Worm (Caenorhabditis elegans) whole organism, young adult: ENCODE results near the gene ccch-1.

ENCODE experiments used
- B0019.2 ChIP-seq: fragments of 200-800 bp; sonication (Bioruptor generic); conservative IDR thresholded peaks from 2 replicates; pipeline ENCODE4 v1.3.6; 2022; ENCODE audit warnings: missing genetic modification reagents, missing genetic modification characterization, missing compliant biosample characterization
- B0035.1 ChIP-seq: sonication (generic microtip); optimal IDR thresholded peaks from 2 replicates; lab custom pipeline; 2016; ENCODE audit warnings: missing genetic modification characterization, mild to moderate bottlenecking, missing compliant biosample characterization, missing genotype, missing genetic modification reagents
- B0336.3 ChIP-seq: fragments of 200-800 bp; sonication (Bioruptor generic); IDR thresholded peaks from 2 replicates; pipeline ENCODE4 v1.3.6; 2022; ENCODE audit warnings: missing genetic modification characterization, missing compliant biosample characterization
- D2030.7 ChIP-seq: fragments of 200-800 bp; sonication (Bioruptor generic); IDR thresholded peaks from 2 replicates; pipeline ENCODE4 v1.3.6; 2022; ENCODE audit warnings: missing genetic modification reagents, missing genetic modification characterization, missing compliant biosample characterization
- F23B12.7 ChIP-seq: sonication (generic microtip); optimal IDR thresholded peaks from 2 replicates; lab custom pipeline; 2017; ENCODE audit warnings: missing genetic modification characterization, mild to moderate bottlenecking, missing compliant biosample characterization, antibody characterized with exemption, moderate library complexity; ENCODE audit not compliant: insufficient read depth
- F33H1.4 ChIP-seq: fragments of 200-800 bp; sonication (Bioruptor generic); IDR thresholded peaks from 2 replicates; pipeline ENCODE4 v1.3.6; 2022; ENCODE audit warnings: missing genetic modification reagents, missing genetic modification characterization, missing compliant biosample characterization
- F39B2.1 ChIP-seq: fragments of 200-800 bp; sonication (Bioruptor generic); IDR thresholded peaks from 2 replicates; pipeline ENCODE4 v1.3.6; 2022; ENCODE audit warnings: missing genetic modification reagents, missing genetic modification characterization, missing compliant biosample characterization
- F49E8.2 ChIP-seq: sonication (generic microtip); optimal IDR thresholded peaks from 3 replicates; lab custom pipeline; 2017; ENCODE audit warnings: missing genetic modification characterization, mild to moderate bottlenecking, missing compliant biosample characterization, antibody characterized with exemption, moderate library complexity; ENCODE audit not compliant: insufficient read depth
- akir-1 ChIP-seq: fragments of 200-800 bp; sonication (Bioruptor generic); optimal IDR thresholded peaks from 2 replicates; lab custom pipeline; 2018; ENCODE audit warnings: mild to moderate bottlenecking, missing genetic modification characterization, moderate library complexity, missing compliant biosample characterization
- ama-1 ChIP-seq, 3 experiments: fragments of 150-350 bp in 1 of 3; sonication (generic microtip) in 2 of 3; optimal IDR thresholded peaks; 2 replicates each; lab custom pipeline; 2014 to 2018; ENCODE audit warnings: missing biosample characterization in 2 of 3, missing genetic modification characterization in 2 of 3, missing genetic modification reagents in 2 of 3
- aptf-2 ChIP-seq: fragments of 200-800 bp; sonication (Bioruptor generic); conservative IDR thresholded peaks from 2 replicates; pipeline ENCODE4 v1.3.6; 2022; ENCODE audit warnings: missing genetic modification reagents, missing genetic modification characterization, missing compliant biosample characterization
- athp-1 ChIP-seq: sonication (generic microtip); optimal IDR thresholded peaks from 2 replicates; lab custom pipeline; 2017; ENCODE audit warnings: mild to moderate bottlenecking, missing genetic modification characterization, missing compliant biosample characterization
- attf-3 ChIP-seq: fragments of 200-800 bp; sonication (Bioruptor generic); conservative IDR thresholded peaks from 2 replicates; pipeline ENCODE4 v1.3.6; 2022; ENCODE audit warnings: missing genetic modification reagents, missing genetic modification characterization, missing compliant biosample characterization
- bed-2 ChIP-seq: fragments of 200-800 bp; sonication (Bioruptor generic); IDR thresholded peaks from 2 replicates; pipeline ENCODE4 v1.3.6; 2022; ENCODE audit warnings: missing genetic modification reagents, missing genetic modification characterization, missing compliant biosample characterization
- cebp-1 ChIP-seq, 2 experiments: fragments of 200-800 bp in 1 of 2; sonication (Bioruptor generic) in 1 of 2; sonication (generic microtip) in 1 of 2; IDR thresholded peaks in 1 of 2; optimal IDR thresholded peaks in 1 of 2; 2 replicates each; pipeline versions ENCODE4 v1.3.6 to Lab custom; 2017 to 2022; ENCODE audit warnings: missing compliant biosample characterization in 2 of 2, missing genetic modification characterization in 2 of 2, mild to moderate bottlenecking in 1 of 2, missing genetic modification reagents in 1 of 2, moderate library complexity in 1 of 2
- ceh-40 ChIP-seq: fragments of 200-800 bp; sonication (Bioruptor generic); IDR thresholded peaks from 2 replicates; pipeline ENCODE4 v1.3.6; 2022; ENCODE audit warnings: missing genetic modification characterization, missing compliant biosample characterization
- ceh-91 ChIP-seq: fragments of 200-800 bp; sonication (Bioruptor generic); IDR thresholded peaks from 2 replicates; pipeline ENCODE4 v1.3.6; 2022; ENCODE audit warnings: missing genetic modification reagents, missing genetic modification characterization, missing compliant biosample characterization
- dox-1 ChIP-seq: fragments of 200-800 bp; sonication (Bioruptor generic); IDR thresholded peaks from 2 replicates; pipeline ENCODE4 v1.3.6; 2022; ENCODE audit warnings: missing genetic modification reagents, missing genetic modification characterization, missing compliant biosample characterization
- dpl-1 ChIP-seq: fragments of 150-350 bp; optimal IDR thresholded peaks from 2 replicates; lab custom pipeline; 2014; ENCODE audit warnings: missing biosample characterization, missing genetic modification reagents, missing genetic modification characterization
- egl-44 ChIP-seq: fragments of 200-800 bp; sonication (Bioruptor generic); IDR thresholded peaks from 2 replicates; pipeline ENCODE4 v1.3.6; 2022; ENCODE audit warnings: missing genetic modification reagents, missing genetic modification characterization, missing compliant biosample characterization
- hmg-20 ChIP-seq: fragments of 200-800 bp; sonication (Bioruptor generic); IDR thresholded peaks from 2 replicates; pipeline ENCODE4 v1.3.6; 2022; ENCODE audit warnings: missing genetic modification reagents, missing genetic modification characterization, missing compliant biosample characterization
- hrde-1 ChIP-seq: sonication (generic microtip); optimal IDR thresholded peaks from 2 replicates; lab custom pipeline; 2016; ENCODE audit warnings: missing genetic modification characterization, mild to moderate bottlenecking, missing compliant biosample characterization, moderate library complexity, missing genotype, missing genetic modification reagents, borderline replicate concordance
- let-607 ChIP-seq, 2 experiments: fragments of 200-800 bp in 1 of 2; sonication (Bioruptor generic) in 1 of 2; sonication (generic microtip) in 1 of 2; optimal IDR thresholded peaks; 2 replicates each; lab custom pipeline; 2016 to 2018; ENCODE audit warnings: mild to moderate bottlenecking in 2 of 2, missing compliant biosample characterization in 2 of 2, missing genetic modification characterization in 2 of 2, moderate library complexity in 2 of 2, missing genotype in 1 of 2
- lin-26 ChIP-seq: fragments of 200-800 bp; sonication (Bioruptor generic); IDR thresholded peaks from 2 replicates; pipeline ENCODE4 v1.3.6; 2022; ENCODE audit warnings: missing genetic modification reagents, missing genetic modification characterization, missing compliant biosample characterization
- lin-35 ChIP-seq, 3 experiments: fragments of 150-350 bp in 2 of 3; sonication (generic microtip) in 1 of 3; optimal IDR thresholded peaks; 2 replicates each; lab custom pipeline; 2014 to 2018; ENCODE audit warnings: missing biosample characterization in 3 of 3, missing genetic modification characterization in 3 of 3, missing genetic modification reagents in 3 of 3
- lin-40 ChIP-seq: sonication (generic microtip); optimal IDR thresholded peaks from 2 replicates; lab custom pipeline; 2016; ENCODE audit warnings: missing genetic modification characterization, mild to moderate bottlenecking, missing compliant biosample characterization, missing genotype, missing genetic modification reagents
- lin-54 ChIP-seq: fragments of 200-800 bp; sonication (Bioruptor generic); optimal IDR thresholded peaks from 2 replicates; lab custom pipeline; 2018; ENCODE audit warnings: mild to moderate bottlenecking, missing genetic modification characterization, missing compliant biosample characterization
- lir-1 ChIP-seq: fragments of 200-800 bp; sonication (Bioruptor generic); conservative IDR thresholded peaks from 2 replicates; pipeline ENCODE4 v1.3.6; 2022; ENCODE audit warnings: missing genetic modification reagents, missing genetic modification characterization, missing compliant biosample characterization
- lsl-1 ChIP-seq: fragments of 200-800 bp; sonication (Bioruptor generic); optimal IDR thresholded peaks from 2 replicates; lab custom pipeline; 2018; ENCODE audit warnings: mild to moderate bottlenecking, missing genetic modification characterization, moderate library complexity, missing compliant biosample characterization
- lsy-27 ChIP-seq: sonication (generic microtip); optimal IDR thresholded peaks from 2 replicates; lab custom pipeline; 2017; ENCODE audit warnings: missing genetic modification characterization, mild to moderate bottlenecking, missing compliant biosample characterization, antibody characterized with exemption, missing genotype, borderline replicate concordance; ENCODE audit not compliant: insufficient read depth
- madf-10 ChIP-seq: sonication (generic microtip); optimal IDR thresholded peaks from 2 replicates; lab custom pipeline; 2016; ENCODE audit warnings: mild to moderate bottlenecking, missing genetic modification characterization, missing compliant biosample characterization
- madf-3 ChIP-seq: fragments of 200-800 bp; sonication (Bioruptor generic); IDR thresholded peaks from 2 replicates; pipeline ENCODE4 v1.3.6; 2022; ENCODE audit warnings: missing genetic modification reagents, missing genetic modification characterization, missing compliant biosample characterization
- madf-8 ChIP-seq: fragments of 200-800 bp; sonication (Bioruptor generic); conservative IDR thresholded peaks from 2 replicates; pipeline ENCODE4 v1.3.6; 2022; ENCODE audit warnings: missing genetic modification reagents, missing genetic modification characterization, missing compliant biosample characterization
- mcd-1 ChIP-seq: fragments of 200-800 bp; sonication (Bioruptor generic); IDR thresholded peaks from 2 replicates; pipeline ENCODE4 v1.3.6; 2022; ENCODE audit warnings: missing genetic modification reagents, missing genetic modification characterization, missing compliant biosample characterization
- nhr-179 ChIP-seq: sonication (generic microtip); optimal IDR thresholded peaks from 2 replicates; lab custom pipeline; 2016; ENCODE audit warnings: mild to moderate bottlenecking, missing genetic modification characterization, missing compliant biosample characterization
- nhr-80 ChIP-seq: sonication (generic microtip); optimal IDR thresholded peaks from 2 replicates; lab custom pipeline; 2016; ENCODE audit warnings: missing genetic modification characterization, missing compliant biosample characterization
- rcor-1 ChIP-seq: fragments of 200-800 bp; sonication (Bioruptor generic); IDR thresholded peaks from 2 replicates; pipeline ENCODE4 v1.3.6; 2022; ENCODE audit warnings: missing genetic modification reagents, missing genetic modification characterization, missing compliant biosample characterization
- rpc-1 ChIP-seq, 2 experiments: fragments of 150-350 bp in 1 of 2; sonication (generic microtip) in 1 of 2; optimal IDR thresholded peaks; 2 replicates each; lab custom pipeline; 2014 to 2018; ENCODE audit warnings: missing biosample characterization in 1 of 2, missing genetic modification characterization in 1 of 2, missing genetic modification reagents in 1 of 2, missing genotype in 1 of 2
- snpc-1.1 ChIP-seq: sonication (generic microtip); optimal IDR thresholded peaks from 2 replicates; lab custom pipeline; 2017; ENCODE audit warnings: missing genetic modification characterization, mild to moderate bottlenecking, missing compliant biosample characterization, antibody characterized with exemption, moderate library complexity, missing genotype, missing genetic modification reagents; ENCODE audit not compliant: insufficient read depth
- snpc-1.3 ChIP-seq: sonication (generic microtip); optimal IDR thresholded peaks from 2 replicates; lab custom pipeline; 2017; ENCODE audit warnings: missing genetic modification characterization, mild to moderate bottlenecking, missing compliant biosample characterization, antibody characterized with exemption, moderate library complexity, missing genotype, missing genetic modification reagents; ENCODE audit not compliant: insufficient read depth
- somi-1 ChIP-seq: fragments of 200-800 bp; sonication (Bioruptor generic); optimal IDR thresholded peaks from 2 replicates; lab custom pipeline; 2018; ENCODE audit warnings: mild to moderate bottlenecking, missing genetic modification characterization, missing compliant biosample characterization
- sptf-2 ChIP-seq: fragments of 200-800 bp; sonication (Bioruptor generic); optimal IDR thresholded peaks from 2 replicates; lab custom pipeline; 2018; ENCODE audit warnings: mild to moderate bottlenecking, missing genetic modification characterization, missing compliant biosample characterization
- tbx-9 ChIP-seq: sonication (generic microtip); optimal IDR thresholded peaks from 2 replicates; lab custom pipeline; 2016; ENCODE audit warnings: borderline replicate concordance, missing genetic modification characterization, inconsistent platforms, missing compliant biosample characterization
- tlf-1 ChIP-seq: fragments of 200-800 bp; sonication (Bioruptor generic); optimal IDR thresholded peaks from 2 replicates; lab custom pipeline; 2018; ENCODE audit warnings: mild to moderate bottlenecking, missing genetic modification characterization, missing compliant biosample characterization
- ztf-26 ChIP-seq: sonication (generic microtip); optimal IDR thresholded peaks from 2 replicates; lab custom pipeline; 2017; ENCODE audit warnings: missing genetic modification characterization, missing compliant biosample characterization

Gene ccch-1

ce11 chrV:11521448-11521847 is 6.2 kb upstream of the ccch-1 start, which contains the start of gene pafo-1 (continued):
- no peak for TF ChIP-seq tbx-9 (tag; lab: Kevin White, UChicago)
- peak; percentile 72 for TF ChIP-seq hmg-20
- no peak for TF ChIP-seq rpc-1 (optimal IDR thresholded peaks at IDR 0.05; lab: Kevin White, UChicago)
- no peak for TF ChIP-seq rpc-1 (tag; optimal IDR thresholded peaks at IDR 0.05; lab: Kevin White, UChicago)
- TF ChIP-seq B0035.1 (tag; lab: Kevin White, UChicago), result peak; percentile 35
- peak; percentile 92 for TF ChIP-seq B0336.3 (GFP tag; lab: Robert Waterston, UW)
- peak; percentile 87 for TF ChIP-seq lin-40 (tag; lab: Kevin White, UChicago)
- TF ChIP-seq madf-8 (GFP tag; lab: Robert Waterston, UW), result peak; percentile 61
- TF ChIP-seq attf-3 (GFP tag; lab: Robert Waterston, UW), result peak; percentile 62; the same call in 1 of the 2 replicates
- TF ChIP-seq dpl-1 (GFP tag; lab: Kevin White, UChicago), result peak; percentile 95
- peak; percentile 85 for TF ChIP-seq D2030.7 (GFP tag; lab: Robert Waterston, UW)
- peak; percentile 92 to 98 (median 93) for TF ChIP-seq lin-35 (GFP tag; optimal IDR thresholded peaks at IDR 0.05; lab: Kevin White, UChicago)
- peak; percentile 21 for TF ChIP-seq athp-1
- no peak for TF ChIP-seq ceh-40 (GFP tag; lab: Robert Waterston, UW)
- TF ChIP-seq nhr-80 (tag; lab: Kevin White, UChicago), result peak; percentile 27
- no peak for TF ChIP-seq B0019.2 (GFP tag; lab: Robert Waterston, UW)
- no peak for TF ChIP-seq nhr-179 (tag; lab: Kevin White, UChicago)
- TF ChIP-seq somi-1 (GFP tag; lab: Kevin White, UChicago), result peak; percentile 23
- TF ChIP-seq rcor-1 (GFP tag; lab: Robert Waterston, UW), result peak; percentile 88
- no peak for TF ChIP-seq F39B2.1 (GFP tag; lab: Robert Waterston, UW)
- peak; percentile 40 for TF ChIP-seq snpc-1.3 (tag; lab: Kevin White, UChicago)
- 0 out of 2 replicates have a peak, but pooled peaks have one; percentile 42 for TF ChIP-seq lir-1 (GFP tag; lab: Robert Waterston, UW)
- TF ChIP-seq F33H1.4 (GFP tag; lab: Robert Waterston, UW), result peak; percentile 74
- TF ChIP-seq hrde-1 (tag; lab: Kevin White, UChicago), result peak; percentile 57
- no peak for TF ChIP-seq egl-44 (GFP tag; lab: Robert Waterston, UW)
- peak; percentile 35; the same call in 1 of the 2 replicates for TF ChIP-seq ceh-91 (GFP tag; lab: Robert Waterston, UW)
- TF ChIP-seq lsy-27 (tag; lab: Kevin White, UChicago), result no peak
- no peak for TF ChIP-seq sptf-2 (GFP tag; lab: Kevin White, UChicago)
- no peak for TF ChIP-seq madf-10 (tag; lab: Kevin White, UChicago)
- peak; percentile 47 for TF ChIP-seq snpc-1.1 (tag; lab: Kevin White, UChicago)
- no peak for TF ChIP-seq lin-26
- no peak for TF ChIP-seq ama-1 (optimal IDR thresholded peaks at IDR 0.05; lab: Kevin White, UChicago)
- no peak for TF ChIP-seq ama-1 (GFP tag; optimal IDR thresholded peaks at IDR 0.05; lab: Kevin White, UChicago)
- peak in 1 of 2 experiments; percentile 16 for TF ChIP-seq let-607 (tag; optimal IDR thresholded peaks at IDR 0.05; lab: Kevin White, UChicago)
- no peak for TF ChIP-seq aptf-2 (GFP tag; lab: Robert Waterston, UW)
- TF ChIP-seq bed-2 (GFP tag; lab: Robert Waterston, UW), result no peak
- TF ChIP-seq ztf-26 (tag; lab: Kevin White, UChicago), result peak; percentile 69
- TF ChIP-seq lin-54 (GFP tag; lab: Kevin White, UChicago), result peak; percentile 100
- peak; percentile 76; the same call in 1 of the 2 replicates for TF ChIP-seq madf-3
- peak; percentile 76 for TF ChIP-seq tlf-1 (GFP tag; lab: Kevin White, UChicago)
- TF ChIP-seq cebp-1 (GFP tag; IDR thresholded peaks at IDR 0.05; lab: Robert Waterston, UW), result no peak
- no peak for TF ChIP-seq cebp-1 (tag; optimal IDR thresholded peaks at IDR 0.05; lab: Kevin White, UChicago)
- peak; percentile 91 for TF ChIP-seq mcd-1 (GFP tag; lab: Robert Waterston, UW)
- peak; percentile 95 for TF ChIP-seq dox-1 (GFP tag; lab: Robert Waterston, UW)
- no peak for TF ChIP-seq F49E8.2
- TF ChIP-seq F23B12.7 (tag; lab: Kevin White, UChicago), result peak; percentile 30
- TF ChIP-seq akir-1, result no peak
- peak; percentile 72 for TF ChIP-seq lsl-1 (GFP tag; lab: Kevin White, UChicago)
